Fruit fly (Drosophila melanogaster) whole organism, embryonic: ENCODE measurements around the gene CG6470.

ENCODE experiments used
- CG10431 ChIP-seq: fragments of 200-800 bp; sonication (Bioruptor generic); optimal IDR thresholded peaks from 3 replicates; lab custom pipeline; 2018; ENCODE audit warnings: missing biosample characterization, mild to moderate bottlenecking, missing genetic modification characterization
- CG10462 ChIP-seq: fragments of 200-800 bp; sonication (Bioruptor generic); optimal IDR thresholded peaks from 2 replicates; lab custom pipeline; 2016; ENCODE audit warnings: missing biosample characterization, missing genetic modification characterization
- CG13624 ChIP-seq: fragments of 200-800 bp; sonication (Bioruptor generic); optimal IDR thresholded peaks from 2 replicates; lab custom pipeline; 2016; ENCODE audit warnings: missing biosample characterization, missing genetic modification characterization
- CG15269 ChIP-seq: fragments of 200-800 bp; sonication (Bioruptor generic); optimal IDR thresholded peaks from 2 replicates; lab custom pipeline; 2018; ENCODE audit warnings: missing biosample characterization, mild to moderate bottlenecking, missing genetic modification characterization, moderate library complexity
- CG15479 ChIP-seq: fragments of 200-800 bp; sonication (Bioruptor generic); optimal IDR thresholded peaks from 3 replicates; lab custom pipeline; 2019; ENCODE audit warnings: missing biosample characterization, mild to moderate bottlenecking, missing genetic modification characterization, moderate library complexity
- CG1602 ChIP-seq: fragments of 200-800 bp; sonication (Bioruptor generic); optimal IDR thresholded peaks from 3 replicates; lab custom pipeline; 2016; ENCODE audit warnings: missing biosample characterization, missing genetic modification characterization
- CG17328 ChIP-seq: fragments of 200-800 bp; sonication (Bioruptor generic); IDR thresholded peaks from 2 replicates; pipeline ENCODE4 v1.3.6; 2022; ENCODE audit warnings: missing biosample characterization, missing genetic modification characterization
- CG17361 ChIP-seq: fragments of 200-800 bp; sonication (Bioruptor generic); IDR thresholded peaks from 3 replicates; pipeline ENCODE4 v1.3.6; 2022; ENCODE audit warnings: missing biosample characterization, missing genetic modification characterization
- CG17829 ChIP-seq: fragments of 200-800 bp; optimal IDR thresholded peaks from 2 replicates; lab custom pipeline; 2019; ENCODE audit warnings: missing biosample characterization, mild to moderate bottlenecking, missing genetic modification characterization, moderate library complexity
- CG17912 ChIP-seq: fragments of 200-800 bp; sonication (Bioruptor generic); optimal IDR thresholded peaks from 2 replicates; lab custom pipeline; 2018; ENCODE audit warnings: missing biosample characterization, mild to moderate bottlenecking, missing genetic modification characterization
- CG1792 ChIP-seq: fragments of 200-800 bp; sonication (Bioruptor generic); optimal IDR thresholded peaks from 2 replicates; lab custom pipeline; 2016; ENCODE audit warnings: missing biosample characterization, missing genetic modification characterization
- CG18011 ChIP-seq: fragments of 200-800 bp; sonication (Bioruptor generic); optimal IDR thresholded peaks from 2 replicates; lab custom pipeline; 2017; ENCODE audit warnings: missing biosample characterization, missing genetic modification characterization, mild to moderate bottlenecking, moderate library complexity, missing genotype
- CG2875 ChIP-seq: fragments of 200-800 bp; sonication (Bioruptor generic); optimal IDR thresholded peaks from 2 replicates; lab custom pipeline; 2017; ENCODE audit warnings: missing biosample characterization, mild to moderate bottlenecking, missing genetic modification characterization, missing genetic modification reagents
- CG31224 ChIP-seq: fragments of 200-800 bp; sonication (Bioruptor generic); IDR thresholded peaks from 2 replicates; pipeline ENCODE4 v1.3.6; 2022; ENCODE audit warnings: missing biosample characterization, missing genetic modification characterization
- CG34224 ChIP-seq: fragments of 200-800 bp; sonication (Bioruptor generic); IDR thresholded peaks from 3 replicates; pipeline ENCODE4 v1.3.6; 2022; ENCODE audit warnings: missing biosample characterization, missing genetic modification characterization; ENCODE audit not compliant: partially characterized antibody
- CG4282 ChIP-seq: fragments of 200-800 bp; sonication (Bioruptor generic); optimal IDR thresholded peaks from 2 replicates; lab custom pipeline; 2016; ENCODE audit warnings: missing biosample characterization, missing genetic modification characterization
- CG5180 ChIP-seq: fragments of 200-800 bp; sonication (Bioruptor generic); optimal IDR thresholded peaks from 3 replicates; lab custom pipeline; 2017; ENCODE audit warnings: missing biosample characterization, missing genetic modification characterization, mild to moderate bottlenecking, moderate library complexity, missing genetic modification reagents
- CG8281 ChIP-seq: fragments of 200-800 bp; sonication (Bioruptor generic); optimal IDR thresholded peaks from 2 replicates; lab custom pipeline; 2018; ENCODE audit warnings: missing biosample characterization, mild to moderate bottlenecking, missing genetic modification characterization, moderate library complexity
- CTCF ChIP-seq: fragments of 200-800 bp; sonication (Bioruptor generic); optimal IDR thresholded peaks from 2 replicates; lab custom pipeline; 2017; ENCODE audit warnings: missing biosample characterization, mild to moderate bottlenecking, missing genetic modification characterization, moderate library complexity
- D19A ChIP-seq: fragments of 200-800 bp; optimal IDR thresholded peaks from 3 replicates; lab custom pipeline; 2019; ENCODE audit warnings: missing biosample characterization, mild to moderate bottlenecking, missing genetic modification characterization, moderate library complexity
- Dip2 ChIP-seq: fragments of 200-800 bp; sonication (Bioruptor generic); IDR thresholded peaks from 2 replicates; pipeline ENCODE4 v1.3.6; 2022; ENCODE audit warnings: missing biosample characterization, missing genetic modification characterization
- HLH54F ChIP-seq: fragments of 200-800 bp; sonication (Bioruptor generic); optimal IDR thresholded peaks from 3 replicates; lab custom pipeline; 2016; ENCODE audit warnings: missing biosample characterization, missing genetic modification characterization
- Hr51 ChIP-seq, 2 experiments: fragments of 200-800 bp; sonication (Bioruptor generic); optimal IDR thresholded peaks; 2 replicates in 1 of 2; 3 replicates in 1 of 2; lab custom pipeline; 2016 to 2018; ENCODE audit warnings: missing biosample characterization in 2 of 2, missing genetic modification characterization in 2 of 2, mild to moderate bottlenecking in 1 of 2, moderate library complexity in 1 of 2
- Hsf ChIP-seq: fragments of 200-800 bp; sonication (Bioruptor generic); optimal IDR thresholded peaks from 3 replicates; lab custom pipeline; 2016; ENCODE audit warnings: missing biosample characterization, missing genetic modification characterization
- NC2β ChIP-seq: fragments of 200-800 bp; sonication (Bioruptor generic); optimal IDR thresholded peaks from 2 replicates; lab custom pipeline; 2016; ENCODE audit warnings: missing biosample characterization, missing genetic modification characterization
- Optix ChIP-seq: fragments of 200-800 bp; sonication (Bioruptor generic); IDR thresholded peaks from 3 replicates; pipeline ENCODE4 v1.3.6; 2022; ENCODE audit warnings: missing biosample characterization, missing genetic modification characterization
- Spps ChIP-seq: fragments of 200-800 bp; sonication (Bioruptor generic); optimal IDR thresholded peaks from 2 replicates; lab custom pipeline; 2018; ENCODE audit warnings: missing biosample characterization, mild to moderate bottlenecking, missing genetic modification characterization
- TFAM ChIP-seq: fragments of 200-800 bp; sonication (Bioruptor generic); optimal IDR thresholded peaks from 2 replicates; lab custom pipeline; 2017; ENCODE audit warnings: missing biosample characterization, missing genetic modification characterization, inconsistent platforms
- Usf ChIP-seq: fragments of 200-800 bp; sonication (Bioruptor generic); optimal IDR thresholded peaks from 2 replicates; lab custom pipeline; 2017; ENCODE audit warnings: missing genotype, missing biosample characterization, missing genetic modification characterization
- ara ChIP-seq: fragments of 200-800 bp; sonication (Bioruptor generic); IDR thresholded peaks from 2 replicates; pipeline ENCODE4 v1.3.6; 2022; ENCODE audit warnings: missing biosample characterization, missing genetic modification characterization
- ash1 ChIP-seq: fragments of 200-800 bp; sonication (Bioruptor generic); optimal IDR thresholded peaks from 2 replicates; lab custom pipeline; 2018; ENCODE audit warnings: missing biosample characterization, mild to moderate bottlenecking, missing genetic modification characterization
- caup ChIP-seq: fragments of 200-800 bp; sonication (Bioruptor generic); optimal IDR thresholded peaks from 3 replicates; lab custom pipeline; 2017; ENCODE audit warnings: missing biosample characterization, mild to moderate bottlenecking, missing genetic modification characterization, moderate library complexity; ENCODE audit not compliant: severe bottlenecking
- chinmo ChIP-seq: fragments of 200-800 bp; sonication (Bioruptor generic); IDR thresholded peaks from 4 replicates; pipeline ENCODE4 v1.3.6; 2022; ENCODE audit warnings: missing biosample characterization, missing genetic modification characterization; ENCODE audit not compliant: partially characterized antibody
- chn ChIP-seq: fragments of 200-800 bp; sonication (Bioruptor generic); optimal IDR thresholded peaks from 2 replicates; lab custom pipeline; 2016; ENCODE audit warnings: missing biosample characterization, missing genetic modification characterization
- crc ChIP-seq: fragments of 200-800 bp; sonication (Bioruptor generic); optimal IDR thresholded peaks from 2 replicates; lab custom pipeline; 2016; ENCODE audit warnings: missing biosample characterization, missing genetic modification characterization
- da ChIP-seq: fragments of 200-800 bp; sonication (Bioruptor generic); optimal IDR thresholded peaks from 2 replicates; lab custom pipeline; 2016; ENCODE audit warnings: missing biosample characterization, missing genetic modification characterization
- dati ChIP-seq: fragments of 200-800 bp; sonication (Bioruptor generic); IDR thresholded peaks from 2 replicates; pipeline ENCODE4 v1.3.6; 2022; ENCODE audit warnings: missing biosample characterization, missing genetic modification characterization
- ems ChIP-seq: fragments of 200-800 bp; sonication (Bioruptor generic); optimal IDR thresholded peaks from 3 replicates; lab custom pipeline; 2016; ENCODE audit warnings: missing biosample characterization, missing genetic modification characterization
- ewg ChIP-seq: fragments of 200-800 bp; sonication (Bioruptor generic); optimal IDR thresholded peaks from 3 replicates; lab custom pipeline; 2017; ENCODE audit warnings: mild to moderate bottlenecking, missing biosample characterization, missing genetic modification reagents, missing genetic modification characterization
- pb ChIP-seq: fragments of 200-800 bp; sonication (Bioruptor generic); optimal IDR thresholded peaks from 3 replicates; lab custom pipeline; 2016; ENCODE audit warnings: missing biosample characterization, missing genetic modification characterization
- pnt ChIP-seq: fragments of 200-800 bp; sonication (Bioruptor generic); optimal IDR thresholded peaks from 3 replicates; lab custom pipeline; 2016; ENCODE audit warnings: missing biosample characterization, missing genetic modification characterization
- psq ChIP-seq: fragments of 200-800 bp; sonication (Bioruptor generic); optimal IDR thresholded peaks from 2 replicates; lab custom pipeline; 2017; ENCODE audit warnings: missing biosample characterization, missing genetic modification characterization
- row ChIP-seq: fragments of 200-800 bp; sonication (Bioruptor generic); IDR thresholded peaks from 3 replicates; pipeline ENCODE4 v1.3.6; 2022; ENCODE audit warnings: missing biosample characterization, missing genetic modification characterization
- schlank ChIP-seq: fragments of 200-800 bp; sonication (Bioruptor generic); optimal IDR thresholded peaks from 2 replicates; lab custom pipeline; 2018; ENCODE audit warnings: missing biosample characterization, mild to moderate bottlenecking, missing genetic modification characterization
- sens ChIP-seq: fragments of 200-800 bp; sonication (Bioruptor generic); peaks from one replicate; lab custom pipeline; 2016; ENCODE audit warnings: missing biosample characterization, missing genetic modification characterization
- twi ChIP-seq: fragments of 200-800 bp; optimal IDR thresholded peaks from 2 replicates; lab custom pipeline; 2019; ENCODE audit warnings: missing biosample characterization, mild to moderate bottlenecking, missing genetic modification characterization, moderate library complexity
- unpg ChIP-seq: fragments of 200-800 bp; sonication (Bioruptor generic); optimal IDR thresholded peaks from 3 replicates; lab custom pipeline; 2018; ENCODE audit warnings: missing biosample characterization, mild to moderate bottlenecking, missing genetic modification characterization, moderate library complexity
- zfh2 ChIP-seq: fragments of 200-800 bp; sonication (Bioruptor generic); optimal IDR thresholded peaks from 2 replicates; lab custom pipeline; 2016; ENCODE audit warnings: missing biosample characterization, missing genetic modification characterization

CG6470 gene

dm6 chrX:18508565-18508964, 6.1 kb downstream of the CG6470 start (continued):
- TF ChIP-seq crc (GFP tag; lab: Kevin White, UChicago) = no peak
- TF ChIP-seq sens (GFP tag; lab: Kevin White, UChicago) = peak; percentile 46
- TF ChIP-seq ewg (GFP tag; lab: Kevin White, UChicago) = no peak
- TF ChIP-seq row (GFP tag; lab: Robert Waterston, UW) = no peak

dm6 chrX:18506639-18507528, 7.8 kb downstream of the CG6470 start:
- TF ChIP-seq ash1 (GFP tag; lab: Kevin White, UChicago) (no peak), NC2β (peak; percentile 4), CG15269 (tag; lab: Kevin White, UChicago) (peak; percentile 65), CG18011 (GFP tag; lab: Kevin White, UChicago) (peak; percentile 68), ems (GFP tag; lab: Kevin White, UChicago) (peak; percentile 76), CG17328 (GFP tag; lab: Robert Waterston, UW) (peak; percentile 90), Dip2 (GFP tag; lab: Robert Waterston, UW) (no peak), CG1602 (GFP tag; lab: Kevin White, UChicago) (peak; percentile 69), CTCF (GFP tag; lab: Kevin White, UChicago) (peak; percentile 40), Optix (peak; percentile 71; the same call in 2 of the 3 replicates), CG2875 (peak; percentile 61), Spps (tag; lab: Kevin White, UChicago) (peak; percentile 62), schlank (tag; lab: Kevin White, UChicago) (no peak), CG34224 (GFP tag; lab: Robert Waterston, UW) (no peak), da (GFP tag; lab: Kevin White, UChicago) (peak; percentile 25), ara (peak; percentile 84), pb (GFP tag; lab: Kevin White, UChicago) (peak; percentile 70), CG10462 (GFP tag; lab: Kevin White, UChicago) (peak; percentile 49), twi (tag; lab: Kevin White, UChicago) (no peak), pnt (peak; percentile 75), CG17361 (GFP tag; lab: Robert Waterston, UW) (peak; percentile 81), HLH54F (GFP tag; lab: Kevin White, UChicago) (peak; percentile 79), CG31224 (peak; percentile 69), unpg (GFP tag; lab: Kevin White, UChicago) (peak; percentile 82), Hr51 (GFP tag; optimal IDR thresholded peaks at IDR 0.05; lab: Kevin White, UChicago) (peak; percentile 27 to 78), Usf (peak; percentile 32), dati (GFP tag; lab: Robert Waterston, UW) (peak; percentile 69), CG17912 (no peak), CG1792 (peak; percentile 75), CG5180 (GFP tag; lab: Kevin White, UChicago) (peak; percentile 99), CG4282 (GFP tag; lab: Kevin White, UChicago) (peak; percentile 16), chinmo (peak; percentile 67; the same call in 1 of the 4 replicates), CG10431 (GFP tag; lab: Kevin White, UChicago) (no peak), CG13624 (GFP tag; lab: Kevin White, UChicago) (peak; percentile 64), Hsf (GFP tag; lab: Kevin White, UChicago) (peak; percentile 85), CG8281 (tag; lab: Kevin White, UChicago) (no peak), chn (GFP tag; lab: Kevin White, UChicago) (peak; percentile 78), CG17829 (tag; lab: Kevin White, UChicago) (peak; percentile 73), psq (GFP tag; lab: Kevin White, UChicago) (peak; percentile 14), D19A (tag; lab: Kevin White, UChicago) (peak; percentile 63), caup (peak; percentile 74), TFAM (GFP tag; lab: Kevin White, UChicago) (peak; percentile 32), zfh2 (GFP tag; lab: Kevin White, UChicago) (peak; percentile 56), CG15479 (GFP tag; lab: Kevin White, UChicago) (no peak)
